Fruit fly (Drosophila melanogaster) whole organism, pupa: ENCODE measurements around the gene Amun.
A peak's percentile ranks its signal among the peaks of the same experiment; 100 is the strongest.

Experiments used
- CG12605 ChIP-seq: fragments of 200-800 bp; sonication (Bioruptor generic); IDR thresholded peaks from 2 replicates; pipeline ENCODE4 v1.3.6; 2022; ENCODE audit warnings: missing biosample characterization, missing genetic modification characterization
- CG13204 ChIP-seq: fragments of 200-800 bp; sonication (Bioruptor generic); optimal IDR thresholded peaks from 2 replicates; lab custom pipeline; 2018; ENCODE audit warnings: missing biosample characterization, mild to moderate bottlenecking, missing genetic modification characterization, moderate library complexity
- CG15710 ChIP-seq: fragments of 200-800 bp; sonication (Bioruptor generic); optimal IDR thresholded peaks from 2 replicates; lab custom pipeline; 2018; ENCODE audit warnings: missing biosample characterization, mild to moderate bottlenecking, missing genetic modification characterization, moderate library complexity
- CG34367 ChIP-seq: fragments of 200-800 bp; sonication (Bioruptor generic); optimal IDR thresholded peaks from 2 replicates; lab custom pipeline; 2018; ENCODE audit warnings: missing biosample characterization, mild to moderate bottlenecking, missing genetic modification characterization
- CG8301 ChIP-seq: fragments of 200-800 bp; sonication (Bioruptor generic); optimal IDR thresholded peaks from 2 replicates; lab custom pipeline; 2018; ENCODE audit warnings: missing biosample characterization, mild to moderate bottlenecking, missing genetic modification characterization
- CG9948 ChIP-seq: fragments of 200-800 bp; sonication (Bioruptor generic); optimal IDR thresholded peaks from 2 replicates; lab custom pipeline; 2018; ENCODE audit warnings: missing biosample characterization, mild to moderate bottlenecking, missing genetic modification characterization, moderate library complexity
- D1 ChIP-seq: fragments of 200-800 bp; sonication (Bioruptor generic); optimal IDR thresholded peaks from 2 replicates; lab custom pipeline; 2018; ENCODE audit warnings: missing biosample characterization, mild to moderate bottlenecking, missing genetic modification characterization, moderate library complexity
- EcR ChIP-seq: fragments of 200-800 bp; sonication (Bioruptor generic); optimal IDR thresholded peaks from 3 replicates; lab custom pipeline; 2019; ENCODE audit warnings: missing biosample characterization, missing genetic modification characterization, mild to moderate bottlenecking, moderate library complexity, missing genetic modification reagents
- Ets98B ChIP-seq: fragments of 200-800 bp; sonication (Bioruptor generic); IDR thresholded peaks from 2 replicates; pipeline ENCODE4 v1.3.6; 2022; ENCODE audit warnings: missing biosample characterization, missing genetic modification characterization
- Pif1A ChIP-seq: fragments of 200-800 bp; sonication (Bioruptor generic); optimal IDR thresholded peaks from 3 replicates; lab custom pipeline; 2016; ENCODE audit warnings: missing biosample characterization, missing genetic modification characterization
- fd96Ca ChIP-seq: fragments of 200-800 bp; sonication (Bioruptor generic); IDR thresholded peaks from 3 replicates; pipeline ENCODE4 v1.3.6; 2022; ENCODE audit warnings: missing biosample characterization, missing genetic modification characterization

DNA sequence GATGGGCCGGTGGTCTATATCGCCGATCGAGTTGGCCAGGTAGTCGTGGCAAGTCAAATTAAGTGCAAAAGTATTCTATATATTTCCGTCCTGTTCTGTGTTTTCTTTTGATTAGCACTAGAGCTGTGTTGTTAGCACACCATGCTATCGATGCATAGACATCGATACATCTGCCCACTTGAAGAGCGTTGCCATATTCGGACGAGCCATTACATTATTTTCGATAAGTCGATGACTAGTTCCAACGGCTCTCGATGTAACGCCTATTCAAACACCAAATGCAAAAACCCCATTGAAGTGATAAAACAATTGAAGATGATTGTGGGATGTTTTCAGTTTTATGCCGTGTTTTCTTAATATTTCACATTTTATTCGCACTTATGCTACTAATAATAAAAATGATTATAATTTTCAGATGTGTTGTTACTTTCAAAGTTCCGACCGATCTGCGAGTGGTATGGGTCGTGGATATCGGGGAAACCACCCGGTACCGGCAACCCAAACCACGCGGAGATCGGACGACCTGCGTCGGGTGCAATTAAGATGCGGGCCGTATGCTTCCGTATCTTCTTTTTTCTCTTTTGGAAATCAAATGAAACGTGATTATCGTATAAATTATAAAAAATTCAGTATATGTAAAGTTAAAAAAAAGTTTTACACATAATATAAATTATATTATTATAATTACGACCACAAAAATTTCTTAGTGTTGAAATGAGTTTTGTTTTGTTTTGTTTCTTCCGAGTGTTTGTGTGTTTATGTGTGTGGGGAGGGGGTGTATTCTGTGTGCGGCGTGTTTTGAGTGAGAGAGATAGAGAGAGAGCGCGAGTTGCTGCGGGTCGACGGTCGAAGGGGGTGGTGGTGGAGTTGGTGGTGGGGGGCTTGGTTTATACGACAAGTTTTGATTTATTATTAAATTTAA is 5.3 kb downstream of the Amun start, which contains the start of gene FucT6:
- TF ChIP-seq Pif1A (GFP tag; lab: Kevin White, UChicago) (peak; percentile 39), CG34367 (tag; lab: Kevin White, UChicago) (no peak), EcR (GFP tag; lab: Kevin White, UChicago) (peak; percentile 4), fd96Ca (GFP tag; lab: Robert Waterston, UW) (peak; percentile 59; the same call in 1 of the 3 replicates), Ets98B (peak; percentile 69), CG8301 (peak; percentile 16), CG15710 (tag; lab: Kevin White, UChicago) (peak; percentile 7), D1 (tag; lab: Kevin White, UChicago) (no peak), CG9948 (tag; lab: Kevin White, UChicago) (peak; percentile 1), CG12605 (GFP tag; lab: Robert Waterston, UW) (peak; percentile 55), CG13204 (GFP tag; lab: Kevin White, UChicago) (peak; percentile 27)
